Fruit fly (Drosophila melanogaster) whole organism, embryonic: Measurements from ENCODE around the gene CG42535.

Experiments used
- ATbp ChIP-seq: fragments of 200-800 bp; sonication (Bioruptor generic); optimal IDR thresholded peaks from 2 replicates; lab custom pipeline; 2017; ENCODE audit warnings: missing biosample characterization, mild to moderate bottlenecking, missing genetic modification characterization, missing genetic modification reagents
- Ada2b ChIP-seq: fragments of 200-800 bp; sonication (Bioruptor generic); IDR thresholded peaks from 2 replicates; pipeline ENCODE4 v1.3.6; 2022; ENCODE audit warnings: missing biosample characterization, missing genetic modification characterization
- B-H1 ChIP-seq: fragments of 200-800 bp; sonication (Bioruptor generic); IDR thresholded peaks from 3 replicates; pipeline ENCODE4 v1.3.6; 2022; ENCODE audit warnings: missing biosample characterization, missing genetic modification characterization
- CG10209 ChIP-seq: fragments of 200-800 bp; sonication (Bioruptor generic); optimal IDR thresholded peaks from 3 replicates; lab custom pipeline; 2017; ENCODE audit warnings: missing biosample characterization, mild to moderate bottlenecking, missing genetic modification characterization, missing genetic modification reagents
- CG14965 ChIP-seq: fragments of 200-800 bp; sonication (Bioruptor generic); optimal IDR thresholded peaks from 2 replicates; lab custom pipeline; 2016; ENCODE audit warnings: missing biosample characterization, missing genetic modification characterization, borderline replicate concordance
- CG15011 ChIP-seq: fragments of 200-800 bp; sonication (Bioruptor generic); optimal IDR thresholded peaks from 3 replicates; lab custom pipeline; 2018; ENCODE audit warnings: missing biosample characterization, mild to moderate bottlenecking, missing genetic modification characterization
- CG15514 ChIP-seq: fragments of 200-800 bp; sonication (Bioruptor generic); optimal IDR thresholded peaks from 3 replicates; lab custom pipeline; 2017; ENCODE audit warnings: missing biosample characterization, missing genetic modification characterization, mild to moderate bottlenecking, moderate library complexity, missing genetic modification reagents
- CG16815 ChIP-seq: fragments of 200-800 bp; sonication (Bioruptor generic); optimal IDR thresholded peaks from 3 replicates; lab custom pipeline; 2017; ENCODE audit warnings: missing biosample characterization, mild to moderate bottlenecking, missing genetic modification characterization
- CG17385 ChIP-seq: fragments of 200-800 bp; sonication (Bioruptor generic); optimal IDR thresholded peaks from 3 replicates; lab custom pipeline; 2018; ENCODE audit warnings: missing biosample characterization, mild to moderate bottlenecking, missing genetic modification characterization
- CG17912 ChIP-seq: fragments of 200-800 bp; sonication (Bioruptor generic); optimal IDR thresholded peaks from 2 replicates; lab custom pipeline; 2018; ENCODE audit warnings: missing biosample characterization, mild to moderate bottlenecking, missing genetic modification characterization
- CG2129 ChIP-seq: fragments of 200-800 bp; sonication (Bioruptor generic); IDR thresholded peaks from 2 replicates; pipeline ENCODE4 v1.3.6; 2022; ENCODE audit warnings: missing biosample characterization, missing genetic modification characterization; ENCODE audit not compliant: partially characterized antibody
- CG2199 ChIP-seq: fragments of 200-800 bp; sonication (Bioruptor generic); IDR thresholded peaks from 3 replicates; pipeline ENCODE4 v1.3.6; 2022; ENCODE audit warnings: missing biosample characterization, missing genetic modification characterization
- CG2202 ChIP-seq: fragments of 200-800 bp; sonication (Bioruptor generic); optimal IDR thresholded peaks from 2 replicates; lab custom pipeline; 2018; ENCODE audit warnings: missing biosample characterization, mild to moderate bottlenecking, missing genetic modification characterization
- CG2678 ChIP-seq: fragments of 200-800 bp; sonication (Bioruptor generic); optimal IDR thresholded peaks from 3 replicates; lab custom pipeline; 2019; ENCODE audit warnings: missing biosample characterization, mild to moderate bottlenecking, missing genetic modification characterization, moderate library complexity
- CG2712 ChIP-seq: fragments of 200-800 bp; optimal IDR thresholded peaks from 3 replicates; lab custom pipeline; 2019; ENCODE audit warnings: missing biosample characterization, mild to moderate bottlenecking, missing genetic modification characterization, moderate library complexity
- CG2875 ChIP-seq: fragments of 200-800 bp; sonication (Bioruptor generic); optimal IDR thresholded peaks from 2 replicates; lab custom pipeline; 2017; ENCODE audit warnings: missing biosample characterization, mild to moderate bottlenecking, missing genetic modification characterization, missing genetic modification reagents
- CG30403 ChIP-seq: fragments of 200-800 bp; sonication (Bioruptor generic); optimal IDR thresholded peaks from 3 replicates; lab custom pipeline; 2016; ENCODE audit warnings: missing biosample characterization, missing genetic modification characterization
- CG31224 ChIP-seq: fragments of 200-800 bp; sonication (Bioruptor generic); IDR thresholded peaks from 2 replicates; pipeline ENCODE4 v1.3.6; 2022; ENCODE audit warnings: missing biosample characterization, missing genetic modification characterization
- CG34376 ChIP-seq: fragments of 200-800 bp; sonication (Bioruptor generic); optimal IDR thresholded peaks from 2 replicates; lab custom pipeline; 2018; ENCODE audit warnings: missing biosample characterization, mild to moderate bottlenecking, missing genetic modification characterization
- CG3726 ChIP-seq: fragments of 200-800 bp; sonication (Bioruptor generic); IDR thresholded peaks from 3 replicates; pipeline ENCODE4, ENCODE4 v1.3.6; 2022; ENCODE audit warnings: missing biosample characterization, missing genetic modification characterization
- CG7839 ChIP-seq: fragments of 200-800 bp; sonication (Bioruptor generic); optimal IDR thresholded peaks from 3 replicates; lab custom pipeline; 2018; ENCODE audit warnings: missing biosample characterization, mild to moderate bottlenecking, missing genetic modification characterization, moderate library complexity
- Elba2 ChIP-seq: fragments of 200-800 bp; sonication (Bioruptor generic); optimal IDR thresholded peaks from 3 replicates; lab custom pipeline; 2016; ENCODE audit warnings: missing biosample characterization, missing genetic modification characterization
- Fer1 ChIP-seq: fragments of 200-800 bp; sonication (Bioruptor generic); optimal IDR thresholded peaks from 2 replicates; lab custom pipeline; 2017; ENCODE audit warnings: missing biosample characterization, mild to moderate bottlenecking, missing genetic modification characterization
- H15 ChIP-seq: fragments of 200-800 bp; sonication (Bioruptor generic); IDR thresholded peaks from 3 replicates; pipeline ENCODE4 v1.3.6; 2022; ENCODE audit warnings: missing biosample characterization, missing genetic modification characterization
- HLH4C ChIP-seq: fragments of 200-800 bp; sonication (Bioruptor generic); IDR thresholded peaks from 3 replicates; pipeline ENCODE4 v1.3.6; 2022; ENCODE audit warnings: missing biosample characterization, missing genetic modification characterization; ENCODE audit not compliant: partially characterized antibody
- Meics ChIP-seq: fragments of 200-800 bp; sonication (Bioruptor generic); optimal IDR thresholded peaks from 2 replicates; lab custom pipeline; 2017; ENCODE audit warnings: missing biosample characterization, mild to moderate bottlenecking, missing genetic modification characterization
- Myb ChIP-seq: fragments of 200-800 bp; sonication (Bioruptor generic); optimal IDR thresholded peaks from 2 replicates; lab custom pipeline; 2016; ENCODE audit warnings: missing biosample characterization, missing genetic modification characterization
- NC2α ChIP-seq: fragments of 200-800 bp; sonication (Bioruptor generic); optimal IDR thresholded peaks from 2 replicates; lab custom pipeline; 2016; ENCODE audit warnings: missing biosample characterization, missing genetic modification characterization
- Sry-δ ChIP-seq: fragments of 200-800 bp; sonication (Bioruptor generic); optimal IDR thresholded peaks from 2 replicates; lab custom pipeline; 2016; ENCODE audit warnings: missing biosample characterization, missing genetic modification characterization
- Usf ChIP-seq: fragments of 200-800 bp; sonication (Bioruptor generic); optimal IDR thresholded peaks from 2 replicates; lab custom pipeline; 2017; ENCODE audit warnings: missing genotype, missing biosample characterization, missing genetic modification characterization
- YL-1 ChIP-seq: fragments of 200-800 bp; sonication (Bioruptor generic); optimal IDR thresholded peaks from 3 replicates; lab custom pipeline; 2017; ENCODE audit warnings: missing biosample characterization, mild to moderate bottlenecking, missing genetic modification characterization
- ab ChIP-seq: fragments of 200-800 bp; sonication (Bioruptor generic); optimal IDR thresholded peaks from 2 replicates; lab custom pipeline; 2016; ENCODE audit warnings: missing biosample characterization, missing genetic modification characterization
- dmrt99B ChIP-seq: fragments of 200-800 bp; sonication (Bioruptor generic); optimal IDR thresholded peaks from 2 replicates; lab custom pipeline; 2018; ENCODE audit warnings: missing biosample characterization, mild to moderate bottlenecking, missing genetic modification characterization, moderate library complexity
- emc ChIP-seq: fragments of 200-800 bp; sonication (Bioruptor generic); optimal IDR thresholded peaks from 2 replicates; lab custom pipeline; 2016; ENCODE audit warnings: missing biosample characterization, missing genetic modification characterization
- grn ChIP-seq: fragments of 200-800 bp; sonication (Bioruptor generic); optimal IDR thresholded peaks from 3 replicates; lab custom pipeline; 2017; ENCODE audit warnings: missing biosample characterization, missing genetic modification characterization
- inv ChIP-seq: fragments of 200-800 bp; sonication (Bioruptor generic); IDR thresholded peaks from 2 replicates; pipeline ENCODE4 v1.3.6; 2022; ENCODE audit warnings: missing biosample characterization, missing genetic modification characterization; ENCODE audit not compliant: partially characterized antibody
- ken ChIP-seq: fragments of 200-800 bp; sonication (Bioruptor generic); IDR thresholded peaks from 3 replicates; pipeline ENCODE4 v1.3.6; 2022; ENCODE audit warnings: missing biosample characterization, missing genetic modification characterization
- knrl ChIP-seq: fragments of 200-800 bp; sonication (Bioruptor generic); IDR thresholded peaks from 3 replicates; pipeline ENCODE4 v1.3.6; 2022; ENCODE audit warnings: missing biosample characterization, missing genetic modification characterization; ENCODE audit not compliant: partially characterized antibody
- lilli ChIP-seq: fragments of 200-800 bp; sonication (Bioruptor generic); optimal IDR thresholded peaks from 3 replicates; lab custom pipeline; 2016; ENCODE audit warnings: missing biosample characterization, missing genetic modification characterization
- mirr ChIP-seq: fragments of 200-800 bp; sonication (Bioruptor generic); optimal IDR thresholded peaks from 3 replicates; lab custom pipeline; 2018; ENCODE audit warnings: missing biosample characterization, mild to moderate bottlenecking, missing genetic modification characterization
- pb ChIP-seq: fragments of 200-800 bp; sonication (Bioruptor generic); optimal IDR thresholded peaks from 3 replicates; lab custom pipeline; 2016; ENCODE audit warnings: missing biosample characterization, missing genetic modification characterization
- shn ChIP-seq: fragments of 200-800 bp; sonication (Bioruptor generic); optimal IDR thresholded peaks from 3 replicates; lab custom pipeline; 2016; ENCODE audit warnings: missing biosample characterization, missing genetic modification characterization
- sim ChIP-seq: fragments of 200-800 bp; sonication (Bioruptor generic); IDR thresholded peaks from 2 replicates; pipeline ENCODE4 v1.3.6; 2022; ENCODE audit warnings: missing biosample characterization, missing genetic modification characterization
- sisA ChIP-seq: fragments of 200-800 bp; sonication (Bioruptor generic); IDR thresholded peaks from 2 replicates; pipeline ENCODE4 v1.3.6; 2022; ENCODE audit warnings: missing biosample characterization, missing genetic modification characterization
- stwl ChIP-seq: fragments of 200-800 bp; sonication (Bioruptor generic); optimal IDR thresholded peaks from 3 replicates; lab custom pipeline; 2018; ENCODE audit warnings: missing biosample characterization, mild to moderate bottlenecking, missing genetic modification characterization, moderate library complexity
- sug ChIP-seq: fragments of 200-800 bp; optimal IDR thresholded peaks from 2 replicates; lab custom pipeline; 2019; ENCODE audit warnings: missing biosample characterization, mild to moderate bottlenecking, missing genetic modification characterization, moderate library complexity
- tgo ChIP-seq: fragments of 200-800 bp; sonication (Bioruptor generic); IDR thresholded peaks from 3 replicates; pipeline ENCODE4 v1.3.6; 2022; ENCODE audit warnings: missing biosample characterization, missing genetic modification characterization
- trh ChIP-seq: fragments of 200-800 bp; sonication (Bioruptor generic); optimal IDR thresholded peaks from 2 replicates; lab custom pipeline; 2016; ENCODE audit warnings: missing biosample characterization, missing genetic modification characterization
- unc-4 ChIP-seq: fragments of 200-800 bp; sonication (Bioruptor generic); IDR thresholded peaks from 2 replicates; pipeline ENCODE4 v1.3.6; 2022; ENCODE audit warnings: missing biosample characterization, missing genetic modification characterization; ENCODE audit not compliant: partially characterized antibody

CG42535 gene

dm6 chr3L:10665433-10666150 lies 34.9 kb upstream of the CG42535 start (continued):
- TF ChIP-seq shn (GFP tag; lab: Kevin White, UChicago) (peak; percentile 53), pb (GFP tag; lab: Kevin White, UChicago) (peak; percentile 87), CG7839 (tag; lab: Kevin White, UChicago) (peak; percentile 99), Usf (GFP tag; lab: Kevin White, UChicago) (peak; percentile 95), CG14965 (GFP tag; lab: Kevin White, UChicago) (peak; percentile 9), HLH4C (GFP tag; lab: Robert Waterston, UW) (no peak), CG17912 (GFP tag; lab: Kevin White, UChicago) (peak; percentile 87), sug (tag; lab: Kevin White, UChicago) (peak; percentile 95), sim (GFP tag; lab: Robert Waterston, UW) (peak; percentile 91), CG2202 (tag; lab: Kevin White, UChicago) (peak; percentile 96), tgo (peak; percentile 93), Elba2 (GFP tag; lab: Kevin White, UChicago) (peak; percentile 66), CG10209 (GFP tag; lab: Kevin White, UChicago) (peak; percentile 98), B-H1 (peak; percentile 89), trh (peak; percentile 90), emc (GFP tag; lab: Kevin White, UChicago) (peak; percentile 78), Myb (GFP tag; lab: Kevin White, UChicago) (peak; percentile 37), stwl (tag; lab: Kevin White, UChicago) (peak; percentile 65), YL-1 (GFP tag; lab: Kevin White, UChicago) (peak; percentile 95), CG30403 (GFP tag; lab: Kevin White, UChicago) (peak; percentile 98), CG15011 (GFP tag; lab: Kevin White, UChicago) (peak; percentile 98), Ada2b (peak; percentile 84), knrl (GFP tag; lab: Robert Waterston, UW) (no peak), CG31224 (peak; percentile 84), CG16815 (peak; percentile 97), ab (peak; percentile 51), NC2α (GFP tag; lab: Kevin White, UChicago) (peak; percentile 64), unc-4 (no peak), grn (GFP tag; lab: Kevin White, UChicago) (peak; percentile 63), H15 (GFP tag; lab: Robert Waterston, UW) (peak; percentile 84; the same call in 1 of the 3 replicates), CG2875 (GFP tag; lab: Kevin White, UChicago) (peak; percentile 98), CG3726 (GFP tag; lab: Robert Waterston, UW) (peak; percentile 83; the same call in 1 of the 3 replicates), CG17385 (GFP tag; lab: Kevin White, UChicago) (peak; percentile 96), CG2199 (GFP tag; lab: Robert Waterston, UW) (peak; percentile 41; the same call in 2 of the 3 replicates), ATbp (GFP tag; lab: Kevin White, UChicago) (peak; percentile 96), lilli (GFP tag; lab: Kevin White, UChicago) (peak; percentile 93), CG2129 (no peak), CG15514 (peak; percentile 87), Sry-δ (GFP tag; lab: Kevin White, UChicago) (peak; percentile 25), Meics (GFP tag; lab: Kevin White, UChicago) (peak; percentile 97), sisA (GFP tag; lab: Robert Waterston, UW) (peak; percentile 92), inv (GFP tag; lab: Robert Waterston, UW) (no peak), ken (peak; percentile 75), CG2678 (tag; lab: Kevin White, UChicago) (peak; percentile 99), mirr (GFP tag; lab: Kevin White, UChicago) (peak; percentile 79), CG34376 (GFP tag; lab: Kevin White, UChicago) (peak; percentile 96), Fer1 (GFP tag; lab: Kevin White, UChicago) (peak; percentile 97), CG2712 (tag; lab: Kevin White, UChicago) (peak; percentile 99), dmrt99B (tag; lab: Kevin White, UChicago) (peak; percentile 99)
